Worm (Caenorhabditis elegans) whole organism, L4 larva: ENCODE data around the gene zgpa-1.

Experiments used
- D1046.2 ChIP-seq: fragments of 200-800 bp; sonication (Bioruptor generic); IDR thresholded peaks from 2 replicates; pipeline ENCODE4 v1.3.6; 2022; ENCODE audit warnings: missing genetic modification characterization, missing compliant biosample characterization
- F10B5.3 ChIP-seq: sonication (generic microtip); optimal IDR thresholded peaks from 2 replicates; lab custom pipeline; 2016; ENCODE audit warnings: mild to moderate bottlenecking, missing genetic modification characterization, missing compliant biosample characterization
- F26F4.8 ChIP-seq: fragments of 200-800 bp; sonication (Bioruptor generic); conservative IDR thresholded peaks from 2 replicates; pipeline ENCODE4 v1.3.6; 2022; ENCODE audit warnings: missing genetic modification characterization, missing compliant biosample characterization
- F37D6.2 ChIP-seq: sonication (generic microtip); optimal IDR thresholded peaks from 2 replicates; lab custom pipeline; 2016; ENCODE audit warnings: mild to moderate bottlenecking, missing genetic modification characterization, missing compliant biosample characterization
- R02D3.7 ChIP-seq: fragments of 150-350 bp; sonication (generic microtip); optimal IDR thresholded peaks from 3 replicates; lab custom pipeline; 2014; ENCODE audit warnings: missing biosample characterization, missing genetic modification characterization
- T20F7.1 ChIP-seq: fragments of 200-800 bp; sonication (Bioruptor generic); optimal IDR thresholded peaks from 2 replicates; lab custom pipeline; 2018; ENCODE audit warnings: mild to moderate bottlenecking, missing genetic modification characterization, missing compliant biosample characterization
- Y75B8A.6 ChIP-seq: fragments of 200-800 bp; sonication (Bioruptor generic); IDR thresholded peaks from 2 replicates; pipeline ENCODE4 v1.3.6; 2022; ENCODE audit warnings: missing genetic modification reagents, missing genetic modification characterization, missing compliant biosample characterization
- ZK337.2 ChIP-seq: fragments of 200-800 bp; sonication (Bioruptor generic); IDR thresholded peaks from 2 replicates; pipeline ENCODE4 v1.3.6; 2022; ENCODE audit warnings: missing genetic modification reagents, missing genetic modification characterization, missing compliant biosample characterization
- ZK546.5 ChIP-seq, 2 experiments: sonication (generic microtip); optimal IDR thresholded peaks; 2 replicates each; lab custom pipeline; 2017; ENCODE audit warnings: missing biosample characterization in 2 of 2, missing genetic modification characterization in 2 of 2
- aly-2 ChIP-seq: sonication (generic microtip); optimal IDR thresholded peaks from 2 replicates; lab custom pipeline; 2018; ENCODE audit warnings: missing biosample characterization, missing genetic modification characterization
- ceh-20 ChIP-seq: fragments of 200-800 bp; sonication (Bioruptor generic); IDR thresholded peaks from 2 replicates; pipeline ENCODE4 v1.3.6; 2022; ENCODE audit warnings: missing genetic modification reagents, missing genetic modification characterization, missing compliant biosample characterization
- ceh-44 ChIP-seq: fragments of 200-800 bp; sonication (Bioruptor generic); IDR thresholded peaks from 2 replicates; pipeline ENCODE4 v1.3.6; 2022; ENCODE audit warnings: missing genetic modification reagents, missing genetic modification characterization, missing compliant biosample characterization
- ceh-62 ChIP-seq: sonication (generic microtip); optimal IDR thresholded peaks from 2 replicates; lab custom pipeline; 2017; ENCODE audit warnings: missing biosample characterization, missing genetic modification characterization
- ces-1 ChIP-seq: fragments of 150-350 bp; sonication (generic microtip); optimal IDR thresholded peaks from 4 replicates; lab custom pipeline; 2014; ENCODE audit warnings: missing biosample characterization, missing genetic modification reagents, missing genetic modification characterization
- daf-16 ChIP-seq, 3 experiments: sonication (generic microtip); optimal IDR thresholded peaks; 2 replicates each; lab custom pipeline; 2016 to 2017; ENCODE audit warnings: missing genetic modification characterization in 3 of 3, missing genetic modification reagents in 3 of 3, mild to moderate bottlenecking in 2 of 3, missing compliant biosample characterization in 2 of 3, missing biosample characterization in 1 of 3, moderate library complexity in 1 of 3
- daf-8 ChIP-seq: fragments of 200-800 bp; sonication (Bioruptor generic); IDR thresholded peaks from 2 replicates; pipeline ENCODE4 v1.3.6; 2022; ENCODE audit warnings: missing genetic modification characterization, missing compliant biosample characterization
- dmd-9 ChIP-seq: fragments of 200-800 bp; sonication (Bioruptor generic); IDR thresholded peaks from 2 replicates; pipeline ENCODE4 v1.3.6; 2022; ENCODE audit warnings: missing genetic modification reagents, missing genetic modification characterization, missing compliant biosample characterization
- dpl-1 ChIP-seq: fragments of 150-350 bp; optimal IDR thresholded peaks from 2 replicates; lab custom pipeline; 2014; ENCODE audit warnings: missing biosample characterization, missing genetic modification reagents, missing genetic modification characterization
- egl-27 ChIP-seq: sonication (generic microtip); optimal IDR thresholded peaks from 3 replicates; lab custom pipeline; 2017; ENCODE audit warnings: missing biosample characterization, missing genetic modification reagents, missing genetic modification characterization
- fos-1 ChIP-seq: fragments of 150-350 bp; optimal IDR thresholded peaks from 2 replicates; lab custom pipeline; 2014; ENCODE audit warnings: missing biosample characterization, missing genetic modification characterization
- jun-1 ChIP-seq: fragments of 150-350 bp; optimal IDR thresholded peaks from 2 replicates; lab custom pipeline; 2014; ENCODE audit warnings: missing biosample characterization, missing genetic modification reagents, missing genetic modification characterization
- lin-1 ChIP-seq: fragments of 200-800 bp; sonication (Bioruptor generic); IDR thresholded peaks from 2 replicates; pipeline ENCODE4 v1.3.6; 2022; ENCODE audit warnings: missing genetic modification reagents, missing genetic modification characterization, missing compliant biosample characterization
- lin-13 ChIP-seq: fragments of 150-350 bp; optimal IDR thresholded peaks from 2 replicates; lab custom pipeline; 2014; ENCODE audit warnings: missing biosample characterization, missing genetic modification reagents, missing genetic modification characterization
- lin-15B ChIP-seq: fragments of 150-350 bp; sonication (generic microtip); optimal IDR thresholded peaks from 3 replicates; lab custom pipeline; 2014; ENCODE audit warnings: missing biosample characterization, missing genetic modification characterization
- lin-29 ChIP-seq: fragments of 200-800 bp; sonication (Bioruptor generic); IDR thresholded peaks from 2 replicates; pipeline ENCODE4 v1.3.6; 2022; ENCODE audit warnings: missing genetic modification reagents, missing genetic modification characterization, missing compliant biosample characterization
- lin-39 ChIP-seq: fragments of 150-350 bp; optimal IDR thresholded peaks from 2 replicates; lab custom pipeline; 2014; ENCODE audit warnings: missing biosample characterization, missing genetic modification reagents, missing genetic modification characterization
- lsy-2 ChIP-seq, 2 experiments: fragments of 150-350 bp in 1 of 2; sonication (generic microtip) in 1 of 2; optimal IDR thresholded peaks; 2 replicates each; lab custom pipeline; 2014 to 2017; ENCODE audit warnings: missing biosample characterization in 2 of 2, missing genetic modification characterization in 2 of 2
- madf-9 ChIP-seq: fragments of 200-800 bp; sonication (Bioruptor generic); conservative IDR thresholded peaks from 2 replicates; pipeline ENCODE4 v1.3.6; 2022; ENCODE audit warnings: missing genetic modification reagents, missing genetic modification characterization, missing compliant biosample characterization
- mdl-1 ChIP-seq, 2 experiments: fragments of 150-350 bp in 1 of 2; sonication (generic microtip) in 1 of 2; optimal IDR thresholded peaks; 2 replicates each; lab custom pipeline; 2014 to 2017; ENCODE audit warnings: missing biosample characterization in 2 of 2, missing genetic modification characterization in 2 of 2
- mes-2 ChIP-seq: sonication (generic microtip); optimal IDR thresholded peaks from 2 replicates; lab custom pipeline; 2016; ENCODE audit warnings: missing genotype, mild to moderate bottlenecking, missing genetic modification characterization, missing compliant biosample characterization; ENCODE audit not compliant: poor library complexity, severe bottlenecking
- mxl-3 ChIP-seq: fragments of 200-800 bp; sonication (Bioruptor generic); optimal IDR thresholded peaks from 2 replicates; lab custom pipeline; 2018; ENCODE audit warnings: mild to moderate bottlenecking, missing genetic modification characterization, missing compliant biosample characterization
- nhr-11 ChIP-seq: fragments of 150-350 bp; optimal IDR thresholded peaks from 2 replicates; lab custom pipeline; 2014; ENCODE audit warnings: missing biosample characterization, missing genetic modification characterization
- nhr-237 ChIP-seq: sonication (generic microtip); optimal IDR thresholded peaks from 2 replicates; lab custom pipeline; 2017; ENCODE audit warnings: missing biosample characterization, missing genetic modification characterization
- nhr-25 ChIP-seq: sonication (generic microtip); optimal IDR thresholded peaks from 2 replicates; lab custom pipeline; 2017; ENCODE audit warnings: missing genetic modification characterization, mild to moderate bottlenecking, missing compliant biosample characterization, antibody characterized with exemption, moderate library complexity, borderline replicate concordance; ENCODE audit not compliant: insufficient read depth
- nhr-28 ChIP-seq: fragments of 150-350 bp; optimal IDR thresholded peaks from 2 replicates; lab custom pipeline; 2014; ENCODE audit warnings: missing biosample characterization, missing genetic modification characterization
- nhr-41 ChIP-seq: fragments of 200-800 bp; sonication (Bioruptor generic); IDR thresholded peaks from 2 replicates; pipeline ENCODE4 v1.3.6; 2022; ENCODE audit warnings: missing genetic modification reagents, missing genetic modification characterization, missing compliant biosample characterization
- nhr-42 ChIP-seq: fragments of 200-800 bp; sonication (Bioruptor generic); IDR thresholded peaks from 2 replicates; pipeline ENCODE4 v1.3.6; 2022; ENCODE audit warnings: missing genetic modification characterization, missing compliant biosample characterization
- nhr-48 ChIP-seq: sonication (generic microtip); optimal IDR thresholded peaks from 2 replicates; lab custom pipeline; 2016; ENCODE audit warnings: mild to moderate bottlenecking, missing genetic modification characterization, missing compliant biosample characterization
- nhr-6 ChIP-seq: fragments of 150-350 bp; optimal IDR thresholded peaks from 2 replicates; lab custom pipeline; 2014; ENCODE audit warnings: missing biosample characterization, missing genetic modification characterization
- nhr-76 ChIP-seq: fragments of 150-350 bp; optimal IDR thresholded peaks from 2 replicates; lab custom pipeline; 2014; ENCODE audit warnings: missing biosample characterization, missing genetic modification characterization
- nhr-77 ChIP-seq: fragments of 150-350 bp; optimal IDR thresholded peaks from 2 replicates; lab custom pipeline; 2014; ENCODE audit warnings: missing biosample characterization, missing genetic modification characterization
- pha-4 ChIP-seq, 2 experiments: fragments of 150-350 bp in 1 of 2; fragments of 200-800 bp in 1 of 2; sonication (Bioruptor generic) in 1 of 2; IDR thresholded peaks in 1 of 2; optimal IDR thresholded peaks in 1 of 2; 2 replicates each; pipeline versions ENCODE4 v1.3.6 to Lab custom; 2014 to 2022; ENCODE audit warnings: missing genetic modification characterization in 2 of 2, missing genetic modification reagents in 2 of 2, missing biosample characterization in 1 of 2, missing compliant biosample characterization in 1 of 2
- saeg-2 ChIP-seq: fragments of 200-800 bp; sonication (Bioruptor generic); IDR thresholded peaks from 2 replicates; pipeline ENCODE4 v1.3.6; 2022; ENCODE audit warnings: missing genetic modification reagents, missing genetic modification characterization, missing compliant biosample characterization
- snpc-1.2 ChIP-seq: fragments of 200-800 bp; sonication (Bioruptor generic); IDR thresholded peaks from 2 replicates; pipeline ENCODE4 v1.3.6; 2022; ENCODE audit warnings: missing genetic modification reagents, missing genetic modification characterization, missing compliant biosample characterization
- snpc-4 ChIP-seq: fragments of 150-350 bp; optimal IDR thresholded peaks from 2 replicates; lab custom pipeline; 2014; ENCODE audit warnings: missing biosample characterization, missing genetic modification characterization
- tag-97 ChIP-seq: fragments of 200-800 bp; sonication (Bioruptor generic); IDR thresholded peaks from 2 replicates; pipeline ENCODE4 v1.3.6; 2022; ENCODE audit warnings: missing genetic modification characterization, missing compliant biosample characterization
- unc-62 ChIP-seq, 3 experiments: fragments of 150-350 bp in 1 of 3; sonication (generic microtip); optimal IDR thresholded peaks in 2 of 3; peaks in 1 of 3; 1 replicate in 1 of 3; 2 replicates in 2 of 3; lab custom pipeline; 2014 to 2017; ENCODE audit warnings: missing biosample characterization in 3 of 3, missing genetic modification characterization in 3 of 3, missing genetic modification reagents in 3 of 3, missing genotype in 1 of 3
- vab-7 ChIP-seq: fragments of 200-800 bp; sonication (Bioruptor generic); IDR thresholded peaks from 2 replicates; pipeline ENCODE4 v1.3.6; 2022; ENCODE audit warnings: missing genetic modification reagents, missing genetic modification characterization, missing compliant biosample characterization
- zfp-2 ChIP-seq: sonication (generic microtip); optimal IDR thresholded peaks from 2 replicates; lab custom pipeline; 2016; ENCODE audit warnings: mild to moderate bottlenecking, missing genetic modification characterization, missing compliant biosample characterization
- zfp-3 ChIP-seq: fragments of 200-800 bp; sonication (Bioruptor generic); conservative IDR thresholded peaks from 2 replicates; pipeline ENCODE4 v1.3.6; 2022; ENCODE audit warnings: missing genetic modification reagents, missing genetic modification characterization, missing compliant biosample characterization

The zgpa-1 gene

DNA sequence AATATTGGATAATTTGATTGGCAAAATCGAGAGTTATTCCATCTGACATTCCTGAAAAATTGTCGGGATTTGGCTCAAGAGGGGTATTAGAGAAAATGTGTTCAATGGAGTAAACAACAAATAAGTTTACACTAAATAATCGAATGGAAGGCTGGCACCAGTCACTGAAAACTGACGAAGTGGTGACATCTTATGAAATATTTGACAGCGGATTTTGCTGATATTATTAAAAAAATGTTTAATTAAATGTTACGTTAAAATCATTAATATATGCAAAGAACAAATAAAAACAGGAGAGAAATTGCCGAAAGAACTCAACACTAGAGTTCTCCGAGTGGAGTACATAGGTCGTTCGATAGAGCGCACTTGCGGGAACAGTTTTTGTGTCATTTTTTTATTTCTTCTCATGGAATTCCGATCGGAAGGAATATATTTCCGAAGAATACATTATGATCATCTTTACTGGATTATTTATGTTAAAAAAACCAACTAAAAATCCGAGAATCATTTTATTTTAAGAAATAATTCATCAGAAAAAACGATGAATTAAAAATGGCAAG lies 27.0 kb downstream of the zgpa-1 start, which contains the start of gene tag-322:
TSS of gene tag-322 (minus strand) at position 51 of the 560 bp plus-strand sequence.
- no peak for TF ChIP-seq mdl-1 (tag; optimal IDR thresholded peaks at IDR 0.05; lab: Kevin White, UChicago)
- no peak for TF ChIP-seq tag-97 (GFP tag; lab: Robert Waterston, UW)
- TF ChIP-seq ZK337.2 (GFP tag; lab: Robert Waterston, UW) = no peak
- TF ChIP-seq jun-1 = no peak
- TF ChIP-seq T20F7.1 (GFP tag; lab: Kevin White, UChicago) = peak; percentile 47
- TF ChIP-seq nhr-28 (tag; lab: Kevin White, UChicago) = peak; percentile 44
- no peak for TF ChIP-seq F26F4.8
- TF ChIP-seq ceh-44 (GFP tag; lab: Robert Waterston, UW) = no peak
- TF ChIP-seq ceh-62 (tag; lab: Kevin White, UChicago) = no peak
- TF ChIP-seq lin-15B (tag; lab: Kevin White, UChicago) = no peak
- no peak for TF ChIP-seq nhr-11
- TF ChIP-seq ces-1 (GFP tag; lab: Kevin White, UChicago) = no peak
- TF ChIP-seq lin-29 = no peak
- peak in 1 of 2 experiments; percentile 32 for TF ChIP-seq daf-16 (GFP tag; optimal IDR thresholded peaks at IDR 0.05; lab: Kevin White, UChicago)
- TF ChIP-seq daf-16 (tag; optimal IDR thresholded peaks at IDR 0.05; lab: Kevin White, UChicago) = peak; percentile 45
- TF ChIP-seq unc-62 (GFP tag; optimal IDR thresholded peaks at IDR 0.05 in 1 of 2; lab: Kevin White, UChicago) = no peak
- no peak for TF ChIP-seq unc-62 (tag; optimal IDR thresholded peaks at IDR 0.05; lab: Kevin White, UChicago)
- TF ChIP-seq daf-8 (GFP tag; lab: Robert Waterston, UW) = no peak
- TF ChIP-seq nhr-48 (tag; lab: Kevin White, UChicago) = no peak
- no peak for TF ChIP-seq ZK546.5 (tag; optimal IDR thresholded peaks at IDR 0.05; lab: Kevin White, UChicago)
- TF ChIP-seq mxl-3 (GFP tag; lab: Kevin White, UChicago) = no peak
- peak; percentile 21 for TF ChIP-seq lin-13 (GFP tag; lab: Kevin White, UChicago)
- no peak for TF ChIP-seq ceh-20 (GFP tag; lab: Robert Waterston, UW)
- TF ChIP-seq aly-2 (tag; lab: Kevin White, UChicago) = no peak
- TF ChIP-seq mes-2 (tag; lab: Kevin White, UChicago) = peak; percentile 84
- TF ChIP-seq nhr-6 (tag; lab: Kevin White, UChicago) = peak; percentile 31
- TF ChIP-seq snpc-1.2 (GFP tag; lab: Robert Waterston, UW) = no peak
- TF ChIP-seq R02D3.7 = no peak
- no peak for TF ChIP-seq snpc-4
- TF ChIP-seq zfp-3 = no peak
- TF ChIP-seq fos-1 (tag; lab: Kevin White, UChicago) = no peak
- no peak for TF ChIP-seq lin-39 (tag; lab: Kevin White, UChicago)
- TF ChIP-seq Y75B8A.6 = no peak
- no peak for TF ChIP-seq pha-4 (GFP tag; IDR thresholded peaks at IDR 0.05; lab: Robert Waterston, UW)
- peak; percentile 18 for TF ChIP-seq pha-4 (tag; optimal IDR thresholded peaks at IDR 0.05; lab: Kevin White, UChicago)
- TF ChIP-seq saeg-2 (GFP tag; lab: Robert Waterston, UW) = no peak
- no peak for TF ChIP-seq nhr-237
- TF ChIP-seq egl-27 (tag; lab: Kevin White, UChicago) = no peak
- no peak for TF ChIP-seq F10B5.3 (tag; lab: Kevin White, UChicago)
- TF ChIP-seq nhr-77 (tag; lab: Kevin White, UChicago) = peak; percentile 42
- TF ChIP-seq nhr-25 (tag; lab: Kevin White, UChicago) = no peak
- peak; percentile 16 for TF ChIP-seq F37D6.2 (tag; lab: Kevin White, UChicago)
- TF ChIP-seq lsy-2 (tag; optimal IDR thresholded peaks at IDR 0.05; lab: Kevin White, UChicago) = peak; percentile 32 to 92
- no peak for TF ChIP-seq nhr-41 (GFP tag; lab: Robert Waterston, UW)
- TF ChIP-seq madf-9 (GFP tag; lab: Robert Waterston, UW) = no peak
- no peak for TF ChIP-seq D1046.2 (GFP tag; lab: Robert Waterston, UW)
- TF ChIP-seq lin-1 (GFP tag; lab: Robert Waterston, UW) = no peak
- no peak for TF ChIP-seq vab-7 (GFP tag; lab: Robert Waterston, UW)
- TF ChIP-seq nhr-42 (GFP tag; lab: Robert Waterston, UW) = no peak
- TF ChIP-seq dmd-9 = no peak
- no peak for TF ChIP-seq zfp-2 (tag; lab: Kevin White, UChicago)
- peak; percentile 71 for TF ChIP-seq dpl-1 (GFP tag; lab: Kevin White, UChicago)
- TF ChIP-seq nhr-76 = no peak
